Fruit fly (Drosophila melanogaster) whole organism, embryonic: ENCODE measurements around the gene sau.
A peak's percentile ranks its signal among the peaks of the same experiment; 100 is the strongest.

Experiments
- CG10959 ChIP-seq: fragments of 200-800 bp; sonication (Bioruptor generic); IDR thresholded peaks from 2 replicates; pipeline ENCODE4 v1.3.6; 2022; ENCODE audit warnings: missing biosample characterization, missing genetic modification characterization
- CG12769 ChIP-seq: fragments of 200-800 bp; sonication (Bioruptor generic); optimal IDR thresholded peaks from 2 replicates; lab custom pipeline; 2019; ENCODE audit warnings: missing biosample characterization, mild to moderate bottlenecking, missing genetic modification characterization, moderate library complexity
- CG13775 ChIP-seq: fragments of 200-800 bp; sonication (Bioruptor generic); optimal IDR thresholded peaks from 3 replicates; lab custom pipeline; 2017; ENCODE audit warnings: missing biosample characterization, mild to moderate bottlenecking, missing genetic modification characterization
- CG1529 ChIP-seq: fragments of 200-800 bp; sonication (Bioruptor generic); optimal IDR thresholded peaks from 3 replicates; lab custom pipeline; 2018; ENCODE audit warnings: missing biosample characterization, missing genetic modification characterization
- CG1602 ChIP-seq: fragments of 200-800 bp; sonication (Bioruptor generic); optimal IDR thresholded peaks from 3 replicates; lab custom pipeline; 2016; ENCODE audit warnings: missing biosample characterization, missing genetic modification characterization
- CG16779 ChIP-seq: fragments of 200-800 bp; sonication (Bioruptor generic); IDR thresholded peaks from 2 replicates; pipeline ENCODE4 v1.3.6; 2022; ENCODE audit warnings: missing biosample characterization, missing genetic modification characterization
- CG16815 ChIP-seq: fragments of 200-800 bp; sonication (Bioruptor generic); optimal IDR thresholded peaks from 3 replicates; lab custom pipeline; 2017; ENCODE audit warnings: missing biosample characterization, mild to moderate bottlenecking, missing genetic modification characterization
- CG17359 ChIP-seq: fragments of 200-800 bp; sonication (Bioruptor generic); optimal IDR thresholded peaks from 3 replicates; lab custom pipeline; 2018; ENCODE audit warnings: missing biosample characterization, mild to moderate bottlenecking, missing genetic modification characterization, moderate library complexity
- CG17802 ChIP-seq: fragments of 200-800 bp; sonication (Bioruptor generic); optimal IDR thresholded peaks from 2 replicates; lab custom pipeline; 2018; ENCODE audit warnings: missing biosample characterization, mild to moderate bottlenecking, missing genetic modification characterization, moderate library complexity
- CG31388 ChIP-seq: fragments of 200-800 bp; sonication (Bioruptor generic); optimal IDR thresholded peaks from 2 replicates; lab custom pipeline; 2016; ENCODE audit warnings: missing biosample characterization, missing genetic modification characterization
- CG32532 ChIP-seq: fragments of 200-800 bp; sonication (Bioruptor generic); IDR thresholded peaks from 2 replicates; pipeline ENCODE4 v1.3.6; 2022; ENCODE audit warnings: missing biosample characterization, missing genetic modification characterization
- CG34376 ChIP-seq: fragments of 200-800 bp; sonication (Bioruptor generic); optimal IDR thresholded peaks from 2 replicates; lab custom pipeline; 2018; ENCODE audit warnings: missing biosample characterization, mild to moderate bottlenecking, missing genetic modification characterization
- CG6791 ChIP-seq: fragments of 200-800 bp; sonication (Bioruptor generic); IDR thresholded peaks from 3 replicates; pipeline ENCODE4 v1.3.6; 2022; ENCODE audit warnings: missing biosample characterization, missing genetic modification characterization; ENCODE audit not compliant: partially characterized antibody
- CG7372 ChIP-seq: fragments of 200-800 bp; sonication (Bioruptor generic); IDR thresholded peaks from 2 replicates; pipeline ENCODE4 v1.3.6; 2022; ENCODE audit warnings: missing biosample characterization, missing genetic modification characterization
- CG7963 ChIP-seq: fragments of 200-800 bp; sonication (Bioruptor generic); IDR thresholded peaks from 3 replicates; pipeline ENCODE4 v1.3.6; 2022; ENCODE audit warnings: missing biosample characterization, missing genetic modification characterization; ENCODE audit not compliant: partially characterized antibody
- Dref ChIP-seq: fragments of 200-800 bp; sonication (Bioruptor generic); IDR thresholded peaks from 2 replicates; pipeline ENCODE4 v1.3.6; 2022; ENCODE audit warnings: missing biosample characterization, missing genetic modification characterization
- Eip74EF ChIP-seq, 2 experiments: fragments of 200-800 bp in 1 of 2; fragments of >200 bp in 1 of 2; sonication (Bioruptor generic) in 1 of 2; optimal IDR thresholded peaks; 2 replicates each; lab custom pipeline; 2017 to 2019; ENCODE audit warnings: missing biosample characterization in 2 of 2, missing genetic modification characterization in 2 of 2, mild to moderate bottlenecking in 1 of 2, moderate library complexity in 1 of 2
- Ets97D ChIP-seq: fragments of 200-800 bp; sonication (Bioruptor generic); optimal IDR thresholded peaks from 3 replicates; lab custom pipeline; 2016; ENCODE audit warnings: missing biosample characterization, missing genetic modification characterization
- Hmr ChIP-seq: fragments of 200-800 bp; sonication (Bioruptor generic); optimal IDR thresholded peaks from 3 replicates; lab custom pipeline; 2017; ENCODE audit warnings: mild to moderate bottlenecking, missing biosample characterization, missing genetic modification reagents, missing genetic modification characterization
- Hmx ChIP-seq: fragments of 200-800 bp; sonication (Bioruptor generic); optimal IDR thresholded peaks from 2 replicates; lab custom pipeline; 2016; ENCODE audit warnings: missing biosample characterization, missing genetic modification characterization
- Hr78 ChIP-seq, 2 experiments: fragments of 200-800 bp in 1 of 2; fragments of >200 bp in 1 of 2; sonication (Bioruptor generic) in 1 of 2; optimal IDR thresholded peaks; 2 replicates each; lab custom pipeline; 2017 to 2019; ENCODE audit warnings: missing biosample characterization in 2 of 2, missing genetic modification characterization in 2 of 2, mild to moderate bottlenecking in 1 of 2, moderate library complexity in 1 of 2
- Med ChIP-seq: fragments of 200-800 bp; sonication (Bioruptor generic); peaks from one replicate; lab custom pipeline; 2016; ENCODE audit warnings: missing biosample characterization, missing genetic modification characterization, mild to moderate bottlenecking, inconsistent platforms, moderate library complexity
- Rx ChIP-seq: fragments of 200-800 bp; sonication (Bioruptor generic); IDR thresholded peaks from 2 replicates; pipeline ENCODE4 v1.3.6; 2022; ENCODE audit warnings: missing biosample characterization, missing genetic modification characterization
- Scr ChIP-seq: fragments of 200-800 bp; sonication (Bioruptor generic); IDR thresholded peaks from 2 replicates; pipeline ENCODE4 v1.3.6; 2022; ENCODE audit warnings: missing biosample characterization, missing genetic modification characterization; ENCODE audit not compliant: partially characterized antibody
- Side ChIP-seq: fragments of 200-800 bp; sonication (Bioruptor generic); optimal IDR thresholded peaks from 2 replicates; lab custom pipeline; 2016; ENCODE audit warnings: missing biosample characterization, missing genetic modification characterization
- Sox102F ChIP-seq: fragments of 200-800 bp; sonication (Bioruptor generic); optimal IDR thresholded peaks from 2 replicates; lab custom pipeline; 2018; ENCODE audit warnings: missing biosample characterization, mild to moderate bottlenecking, missing genetic modification characterization, moderate library complexity
- Sry-δ ChIP-seq: fragments of 200-800 bp; sonication (Bioruptor generic); optimal IDR thresholded peaks from 2 replicates; lab custom pipeline; 2016; ENCODE audit warnings: missing biosample characterization, missing genetic modification characterization
- Trl ChIP-seq, 3 experiments: fragments of >200 bp in 2 of 3; fragments of 200-800 bp in 1 of 3; sonication (Bioruptor generic) in 1 of 3; optimal IDR thresholded peaks; 2 replicates in 1 of 3; 3 replicates in 2 of 3; lab custom pipeline; 2016 to 2017; ENCODE audit warnings: missing biosample characterization in 1 of 3, missing genetic modification characterization in 1 of 3
- Vsx1 ChIP-seq: fragments of 200-800 bp; sonication (Bioruptor generic); optimal IDR thresholded peaks from 2 replicates; lab custom pipeline; 2017; ENCODE audit warnings: missing biosample characterization, mild to moderate bottlenecking, missing genetic modification characterization, missing genetic modification reagents
- aop ChIP-seq: fragments of 200-800 bp; sonication (Bioruptor generic); IDR thresholded peaks from 2 replicates; pipeline ENCODE4 v1.3.6; 2022; ENCODE audit warnings: missing biosample characterization, missing genetic modification characterization
- br ChIP-seq: fragments of >200 bp; optimal IDR thresholded peaks from 2 replicates; lab custom pipeline; 2017
- btn ChIP-seq: fragments of 200-800 bp; sonication (Bioruptor generic); optimal IDR thresholded peaks from 2 replicates; lab custom pipeline; 2016; ENCODE audit warnings: missing biosample characterization, missing genetic modification characterization
- chif ChIP-seq, 2 experiments: fragments of 200-800 bp; sonication (Bioruptor generic); optimal IDR thresholded peaks; 3 replicates each; lab custom pipeline; 2016; ENCODE audit warnings: missing biosample characterization in 2 of 2, missing genetic modification characterization in 2 of 2
- crol ChIP-seq: fragments of 200-800 bp; sonication (Bioruptor generic); IDR thresholded peaks from 2 replicates; pipeline ENCODE4 v1.3.6; 2022; ENCODE audit warnings: missing biosample characterization, missing genetic modification characterization
- fd64A ChIP-seq: fragments of 200-800 bp; sonication (Bioruptor generic); optimal IDR thresholded peaks from 3 replicates; lab custom pipeline; 2018; ENCODE audit warnings: missing biosample characterization, mild to moderate bottlenecking, missing genetic modification characterization
- gsb-n ChIP-seq: fragments of 200-800 bp; sonication (Bioruptor generic); optimal IDR thresholded peaks from 3 replicates; lab custom pipeline; 2018; ENCODE audit warnings: missing biosample characterization, mild to moderate bottlenecking, missing genetic modification characterization
- mld ChIP-seq: fragments of 200-800 bp; sonication (Bioruptor generic); IDR thresholded peaks from 3 replicates; pipeline ENCODE4 v1.3.6; 2022; ENCODE audit warnings: missing biosample characterization, missing genetic modification characterization; ENCODE audit not compliant: partially characterized antibody
- nerfin-2 ChIP-seq: fragments of 200-800 bp; sonication (Bioruptor generic); IDR thresholded peaks from 2 replicates; pipeline ENCODE4 v1.3.6; 2022; ENCODE audit warnings: missing biosample characterization, missing genetic modification characterization; ENCODE audit not compliant: partially characterized antibody
- nmo ChIP-seq: fragments of 200-800 bp; sonication (Bioruptor generic); optimal IDR thresholded peaks from 2 replicates; lab custom pipeline; 2018; ENCODE audit warnings: missing biosample characterization, mild to moderate bottlenecking, missing genetic modification characterization, moderate library complexity
- nom ChIP-seq: fragments of 200-800 bp; sonication (Bioruptor generic); optimal IDR thresholded peaks from 2 replicates; lab custom pipeline; 2017; ENCODE audit warnings: missing biosample characterization, missing genetic modification characterization, mild to moderate bottlenecking, moderate library complexity, missing genetic modification reagents
- pfk ChIP-seq: fragments of 200-800 bp; sonication (Bioruptor generic); optimal IDR thresholded peaks from 2 replicates; lab custom pipeline; 2018; ENCODE audit warnings: missing biosample characterization, mild to moderate bottlenecking, missing genetic modification characterization, moderate library complexity
- psq ChIP-seq: fragments of 200-800 bp; sonication (Bioruptor generic); optimal IDR thresholded peaks from 2 replicates; lab custom pipeline; 2017; ENCODE audit warnings: missing biosample characterization, missing genetic modification characterization
- sc ChIP-seq, 3 experiments: fragments of >200 bp in 2 of 3; fragments of 200-800 bp in 1 of 3; sonication (Bioruptor generic) in 1 of 3; optimal IDR thresholded peaks; 2 replicates in 2 of 3; 3 replicates in 1 of 3; lab custom pipeline; 2017; ENCODE audit warnings: mild to moderate bottlenecking in 1 of 3, missing biosample characterization in 1 of 3, missing genetic modification characterization in 1 of 3, missing genetic modification reagents in 1 of 3
- slou ChIP-seq: fragments of 200-800 bp; sonication (Bioruptor generic); optimal IDR thresholded peaks from 3 replicates; lab custom pipeline; 2016; ENCODE audit warnings: missing biosample characterization, missing genetic modification characterization
- tap ChIP-seq: fragments of 200-800 bp; optimal IDR thresholded peaks from 3 replicates; lab custom pipeline; 2019; ENCODE audit warnings: missing biosample characterization, mild to moderate bottlenecking, missing genetic modification characterization, moderate library complexity
- unpg ChIP-seq: fragments of 200-800 bp; sonication (Bioruptor generic); optimal IDR thresholded peaks from 3 replicates; lab custom pipeline; 2018; ENCODE audit warnings: missing biosample characterization, mild to moderate bottlenecking, missing genetic modification characterization, moderate library complexity
- yki ChIP-seq: fragments of >200 bp; optimal IDR thresholded peaks from 3 replicates; lab custom pipeline; 2018

sau gene

dm6 chr2L:2202018-2202852 lies 23.9 kb upstream of the sau start (continued):
- TF ChIP-seq crol (GFP tag; lab: Robert Waterston, UW) (peak; percentile 98), btn (GFP tag; lab: Kevin White, UChicago) (peak; percentile 98), gsb-n (tag; lab: Kevin White, UChicago) (peak; percentile 100), CG1529 (GFP tag; lab: Kevin White, UChicago) (peak; percentile 100), Side (GFP tag; lab: Kevin White, UChicago) (peak; percentile 98), mld (GFP tag; lab: Robert Waterston, UW) (peak; percentile 72; the same call in 2 of the 3 replicates), sc (optimal IDR thresholded peaks at IDR 0.05; lab: Kevin White, UChicago) (no peak), sc (GFP tag; optimal IDR thresholded peaks at IDR 0.05; lab: Kevin White, UChicago) (peak; percentile 100), psq (peak; percentile 95), CG7372 (GFP tag; lab: Robert Waterston, UW) (peak; percentile 96), br (lab: Kevin White, UChicago) (no peak), Rx (GFP tag; lab: Robert Waterston, UW) (peak; percentile 98), slou (GFP tag; lab: Kevin White, UChicago) (peak; percentile 78), yki (lab: Kevin White, UChicago) (peak; percentile 62), Hmx (GFP tag; lab: Kevin White, UChicago) (peak; percentile 73), nerfin-2 (GFP tag; lab: Robert Waterston, UW) (peak; percentile 83), fd64A (GFP tag; lab: Kevin White, UChicago) (peak; percentile 99), Hr78 (GFP tag; optimal IDR thresholded peaks at IDR 0.05; lab: Kevin White, UChicago) (peak in 1 of 2 experiments; percentile 97), CG17359 (tag; lab: Kevin White, UChicago) (peak; percentile 100), unpg (GFP tag; lab: Kevin White, UChicago) (peak; percentile 99), Med (GFP tag; lab: Kevin White, UChicago) (peak; percentile 99), Dref (GFP tag; lab: Robert Waterston, UW) (no peak), Ets97D (GFP tag; lab: Kevin White, UChicago) (peak; percentile 92), aop (GFP tag; lab: Robert Waterston, UW) (peak; percentile 98), CG6791 (GFP tag; lab: Robert Waterston, UW) (peak; percentile 85), chif (GFP tag; optimal IDR thresholded peaks at IDR 0.05; lab: Kevin White, UChicago) (peak; percentile 98 to 99), CG7963 (GFP tag; lab: Robert Waterston, UW) (peak; percentile 65), CG34376 (GFP tag; lab: Kevin White, UChicago) (no peak), tap (tag; lab: Kevin White, UChicago) (peak; percentile 99), nmo (peak; percentile 100), Trl (optimal IDR thresholded peaks at IDR 0.05; lab: Kevin White, UChicago) (peak; percentile 27 to 79), Trl (GFP tag; optimal IDR thresholded peaks at IDR 0.05; lab: Kevin White, UChicago) (peak; percentile 98), Vsx1 (GFP tag; lab: Kevin White, UChicago) (peak; percentile 96), Sox102F (peak; percentile 100), Eip74EF (GFP tag; optimal IDR thresholded peaks at IDR 0.05; lab: Kevin White, UChicago) (peak in 1 of 2 experiments; percentile 99), CG12769 (peak; percentile 94), Hmr (peak; percentile 83), CG17802 (tag; lab: Kevin White, UChicago) (peak; percentile 93), CG10959 (peak; percentile 100), CG16779 (GFP tag; lab: Robert Waterston, UW) (0 out of 2 replicates have a peak, but pooled peaks have one; percentile 35), CG1602 (GFP tag; lab: Kevin White, UChicago) (peak; percentile 99), CG16815 (peak; percentile 98), pfk (GFP tag; lab: Kevin White, UChicago) (no peak), CG32532 (GFP tag; lab: Robert Waterston, UW) (peak; percentile 85), nom (GFP tag; lab: Kevin White, UChicago) (peak; percentile 99), CG31388 (peak; percentile 98), Sry-δ (GFP tag; lab: Kevin White, UChicago) (peak; percentile 74), Scr (GFP tag; lab: Robert Waterston, UW) (peak; percentile 55; the same call in 1 of the 2 replicates), CG13775 (GFP tag; lab: Kevin White, UChicago) (peak; percentile 97)
